Worm (Caenorhabditis elegans) whole organism, midembryonic: ENCODE measurements around the gene nhr-38.

Source experiments
- cog-1 ChIP-seq: sonication (generic microtip); optimal IDR thresholded peaks from 2 replicates; lab custom pipeline; 2016; ENCODE audit warnings: missing genetic modification characterization, missing compliant biosample characterization
- flt-1 ChIP-seq: fragments of 200-800 bp; sonication (Bioruptor generic); IDR thresholded peaks from 2 replicates; pipeline ENCODE4 v1.3.6; 2022; ENCODE audit warnings: missing genetic modification characterization, missing compliant biosample characterization
- klf-2 ChIP-seq: fragments of 200-800 bp; sonication (Bioruptor generic); conservative IDR thresholded peaks from 2 replicates; pipeline ENCODE4 v1.3.6; 2022; ENCODE audit warnings: missing genetic modification reagents, missing genetic modification characterization, missing compliant biosample characterization
- med-1 ChIP-seq: sonication (generic microtip); optimal IDR thresholded peaks from 2 replicates; lab custom pipeline; 2017; ENCODE audit warnings: missing genetic modification characterization, mild to moderate bottlenecking, missing compliant biosample characterization, antibody characterized with exemption, missing genetic modification reagents; ENCODE audit not compliant: insufficient read depth
- ref-1 ChIP-seq: fragments of 200-800 bp; sonication (Bioruptor generic); conservative IDR thresholded peaks from 2 replicates; pipeline ENCODE4 v1.3.6; 2022; ENCODE audit warnings: missing genetic modification reagents, missing genetic modification characterization, missing compliant biosample characterization
- ztf-23 ChIP-seq: fragments of 200-800 bp; sonication (Bioruptor generic); IDR thresholded peaks from 2 replicates; pipeline ENCODE4 v1.3.6; 2022; ENCODE audit warnings: missing genetic modification reagents, missing genetic modification characterization, missing compliant biosample characterization
- ztf-29 ChIP-seq: fragments of 200-800 bp; sonication (Bioruptor generic); IDR thresholded peaks from 2 replicates; pipeline ENCODE4 v1.3.6; 2022; ENCODE audit warnings: missing genetic modification reagents, missing genetic modification characterization, missing compliant biosample characterization

- TF ChIP-seq flt-1 (GFP tag; lab: Robert Waterston, UW): no peak
- TF ChIP-seq ztf-23 (GFP tag; lab: Robert Waterston, UW): no peak
- no peak for TF ChIP-seq cog-1 (tag; lab: Kevin White, UChicago)
- no peak for TF ChIP-seq klf-2
- TF ChIP-seq med-1 (GFP tag; lab: Kevin White, UChicago): no peak
- no peak for TF ChIP-seq ref-1 (GFP tag; lab: Robert Waterston, UW)
- TF ChIP-seq ztf-29: no peak
Measured at ce11 chrIV:9714264-9714663, 4.3 kb downstream of the nhr-38 start.
